Worm (Caenorhabditis elegans) whole organism, mixed stage, embryonic: ENCODE results near the gene dnj-10.

Source experiments
- blmp-1 ChIP-seq: fragments of 150-350 bp; optimal IDR thresholded peaks from 2 replicates; lab custom pipeline; 2014; ENCODE audit warnings: missing biosample characterization, missing genetic modification characterization
- elt-1 ChIP-seq: sonication (generic microtip); optimal IDR thresholded peaks from 2 replicates; lab custom pipeline; 2017; ENCODE audit warnings: missing genetic modification characterization, mild to moderate bottlenecking, missing compliant biosample characterization, antibody characterized with exemption, moderate library complexity, borderline replicate concordance; ENCODE audit not compliant: insufficient read depth
- flh-1 ChIP-seq: fragments of 200-800 bp; sonication (Bioruptor generic); optimal IDR thresholded peaks from 2 replicates; lab custom pipeline; 2018; ENCODE audit warnings: mild to moderate bottlenecking, missing genetic modification characterization, moderate library complexity, missing compliant biosample characterization
- ham-2 ChIP-seq: fragments of 200-800 bp; sonication (Bioruptor generic); optimal IDR thresholded peaks from 2 replicates; lab custom pipeline; 2018; ENCODE audit warnings: mild to moderate bottlenecking, missing genetic modification characterization, missing compliant biosample characterization
- lin-13 ChIP-seq: fragments of 150-350 bp; optimal IDR thresholded peaks from 2 replicates; lab custom pipeline; 2014; ENCODE audit warnings: missing biosample characterization, missing genetic modification characterization
- lin-32 ChIP-seq: fragments of 200-800 bp; sonication (Bioruptor generic); optimal IDR thresholded peaks from 2 replicates; lab custom pipeline; 2018; ENCODE audit warnings: mild to moderate bottlenecking, missing genetic modification characterization, missing compliant biosample characterization
- mab-5 ChIP-seq: fragments of 150-350 bp; optimal IDR thresholded peaks from 2 replicates; lab custom pipeline; 2014; ENCODE audit warnings: missing biosample characterization, missing genetic modification characterization
- mls-2 ChIP-seq: sonication (generic microtip); optimal IDR thresholded peaks from 2 replicates; lab custom pipeline; 2016; ENCODE audit warnings: mild to moderate bottlenecking, missing genetic modification characterization, moderate library complexity, missing compliant biosample characterization
- nhr-28 ChIP-seq: fragments of 150-350 bp; optimal IDR thresholded peaks from 2 replicates; lab custom pipeline; 2014; ENCODE audit warnings: missing biosample characterization, missing genetic modification characterization
- nhr-76 ChIP-seq: sonication (generic microtip); optimal IDR thresholded peaks from 2 replicates; lab custom pipeline; 2017; ENCODE audit warnings: missing biosample characterization, missing genetic modification characterization
- ztf-11 ChIP-seq: fragments of 150-350 bp; optimal IDR thresholded peaks from 2 replicates; lab custom pipeline; 2014; ENCODE audit warnings: missing biosample characterization, missing genetic modification characterization

Gene dnj-10

ce11 chrIII:8678371-8678770 is 47.4 kb downstream of the dnj-10 start (continued):
- peak; percentile 87 for TF ChIP-seq flh-1
- no peak for TF ChIP-seq mab-5 (tag; lab: Kevin White, UChicago)
- peak; percentile 95 for TF ChIP-seq lin-32
- TF ChIP-seq elt-1 (tag; lab: Kevin White, UChicago) = peak; percentile 61
- no peak for TF ChIP-seq nhr-76
- peak; percentile 79 for TF ChIP-seq nhr-28 (tag; lab: Kevin White, UChicago)
- TF ChIP-seq ham-2 (GFP tag; lab: Kevin White, UChicago) = peak; percentile 91
- peak; percentile 61 for TF ChIP-seq ztf-11
- TF ChIP-seq lin-13 (tag; lab: Kevin White, UChicago) = peak; percentile 22
- peak; percentile 50 for TF ChIP-seq blmp-1 (tag; lab: Kevin White, UChicago)
- peak; percentile 98 for TF ChIP-seq mls-2 (tag; lab: Kevin White, UChicago)
